Worm (Caenorhabditis elegans): Measurements from ENCODE around the gene C10A4.4.

DNA sequence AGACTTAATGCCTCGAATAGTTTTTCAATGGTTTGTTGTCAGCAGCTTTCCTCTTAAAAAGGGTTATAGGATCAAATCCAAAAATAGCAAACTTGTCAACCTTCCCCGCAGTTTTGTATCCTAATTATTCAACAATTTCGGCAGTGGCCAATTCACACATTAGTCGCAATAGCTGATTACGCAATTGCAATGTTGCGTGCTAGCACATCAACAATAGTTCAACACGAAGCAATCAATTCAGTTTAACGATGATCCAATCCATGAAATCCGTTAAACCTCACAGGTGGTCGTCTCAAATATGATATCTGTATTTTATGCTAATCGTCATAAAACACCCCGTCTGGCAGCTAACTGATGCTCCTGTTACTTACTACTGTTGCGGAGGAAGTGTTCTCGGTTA lies 51.7 kb downstream of the C10A4.4 start:
- TF ChIP-seq Y116A8C.19 (tag; optimal IDR thresholded peaks at IDR 0.05; ENCODE audit: borderline replicate concordance) (no peak), skn-1 (tag; optimal IDR thresholded peaks at IDR 0.05) (no peak), fkh-10 (GFP tag; optimal IDR thresholded peaks at IDR 0.05) (no peak), fos-1 (tag; optimal IDR thresholded peaks at IDR 0.05) (no peak), ceh-82 (tag; optimal IDR thresholded peaks at IDR 0.05) (no peak), lin-15B (tag; optimal IDR thresholded peaks at IDR 0.05) (no peak), lsy-2 (tag; optimal IDR thresholded peaks at IDR 0.05) (no peak)
